1 fruit fly cellular context compared by ENCODE assay signal in the genomic region with DNA sequence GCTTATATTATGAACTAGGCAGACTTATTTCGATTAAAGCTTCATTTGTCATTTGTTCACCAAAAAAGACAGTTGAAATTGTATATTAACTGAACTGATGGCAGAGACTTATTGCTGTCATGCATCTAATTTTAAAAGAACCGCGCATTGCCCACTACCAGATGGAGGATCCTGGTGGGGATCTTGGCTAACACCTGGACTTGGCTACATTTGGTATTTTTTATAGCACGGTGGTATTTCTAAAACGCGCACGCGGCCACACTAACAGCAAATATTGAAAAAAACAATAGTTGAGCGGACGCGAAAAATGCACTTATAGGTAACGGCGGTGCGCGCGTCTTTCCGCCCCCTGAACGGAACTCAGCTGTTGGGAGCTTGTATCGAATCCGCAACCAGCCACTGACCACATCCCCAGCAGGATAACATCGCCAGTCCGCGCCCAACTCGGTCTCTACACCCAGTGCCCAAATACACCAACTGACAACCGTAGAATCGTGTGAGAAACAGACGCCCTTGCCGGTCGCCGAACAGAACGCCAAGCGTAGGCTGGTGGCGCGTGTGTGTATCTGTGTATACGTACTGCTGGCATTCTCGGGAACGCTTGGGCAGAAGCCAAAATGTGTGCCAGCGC.
TF ChIP-seq lines count a peak whose summit lies in the region.

No protein-coding gene starts in this region.

TF ChIP-seq in whole organism, embryonic, 481 proteins besides CTCF, POLR2A, EP300 and RAD21 (continued from another document and continues in another):
- TF ChIP-seq Abd-B (GFP tag; optimal IDR thresholded peaks at IDR 0.05; lab: Kevin White, UChicago) (no peak), az2 (GFP tag; optimal IDR thresholded peaks at IDR 0.05; lab: Kevin White, UChicago) (no peak), Usf (GFP tag; optimal IDR thresholded peaks at IDR 0.05; lab: Kevin White, UChicago) (no peak), NfI (GFP tag; optimal IDR thresholded peaks at IDR 0.05; lab: Kevin White, UChicago) (no peak), NC2β (GFP tag; optimal IDR thresholded peaks at IDR 0.05; lab: Kevin White, UChicago) (peak; percentile 4), GATAe (GFP tag; conservative IDR thresholded peaks at IDR 0.05; lab: Robert Waterston, UW) (no peak), vvl (GFP tag; IDR thresholded peaks at IDR 0.05; lab: Robert Waterston, UW) (peak; percentile 54), dati (GFP tag; IDR thresholded peaks at IDR 0.05; lab: Robert Waterston, UW) (no peak), Mrtf (GFP tag; IDR thresholded peaks at IDR 0.05; lab: Robert Waterston, UW) (no peak), Optix (GFP tag; IDR thresholded peaks at IDR 0.05; lab: Robert Waterston, UW) (no peak), btn (GFP tag; optimal IDR thresholded peaks at IDR 0.05; lab: Kevin White, UChicago) (no peak), Rx (GFP tag; IDR thresholded peaks at IDR 0.05; lab: Robert Waterston, UW) (no peak), otp (GFP tag; IDR thresholded peaks at IDR 0.05; lab: Robert Waterston, UW) (no peak), nmo (GFP tag; optimal IDR thresholded peaks at IDR 0.05; lab: Kevin White, UChicago) (peak; percentile 27), Camta (GFP tag; optimal IDR thresholded peaks at IDR 0.05; lab: Kevin White, UChicago) (no peak), gem (tag; optimal IDR thresholded peaks at IDR 0.05; lab: Kevin White, UChicago) (no peak), fru (optimal IDR thresholded peaks at IDR 0.05; lab: Kevin White, UChicago) (no peak), CG3407 (GFP tag; optimal IDR thresholded peaks at IDR 0.05; lab: Kevin White, UChicago) (no peak), jing (GFP tag; optimal IDR thresholded peaks at IDR 0.05; lab: Kevin White, UChicago) (no peak), Hr39 (optimal IDR thresholded peaks at IDR 0.05; lab: Kevin White, UChicago) (no peak), pzg (GFP tag; optimal IDR thresholded peaks at IDR 0.05; lab: Kevin White, UChicago) (peak; percentile 93), CG5245 (GFP tag; optimal IDR thresholded peaks at IDR 0.05; lab: Kevin White, UChicago) (no peak), Stat92E (GFP tag; optimal IDR thresholded peaks at IDR 0.05; lab: Kevin White, UChicago) (peak in 1 of 3 experiments; percentile 71), CG9437 (GFP tag; optimal IDR thresholded peaks at IDR 0.05; lab: Kevin White, UChicago) (no peak), CG12391 (tag; optimal IDR thresholded peaks at IDR 0.05; lab: Kevin White, UChicago) (peak; percentile 34), CG6765 (GFP tag; optimal IDR thresholded peaks at IDR 0.05; lab: Kevin White, UChicago) (no peak), Spps (tag; optimal IDR thresholded peaks at IDR 0.05; lab: Kevin White, UChicago) (no peak), Trl (optimal IDR thresholded peaks at IDR 0.05; lab: Kevin White, UChicago) (no peak), Trl (GFP tag; optimal IDR thresholded peaks at IDR 0.05; lab: Kevin White, UChicago) (no peak), CG2199 (GFP tag; IDR thresholded peaks at IDR 0.05; lab: Robert Waterston, UW) (peak; percentile 25; the same call in 1 of the 3 replicates), CG31365 (tag; optimal IDR thresholded peaks at IDR 0.05; lab: Kevin White, UChicago) (peak; percentile 8), sr (GFP tag; IDR thresholded peaks at IDR 0.05; lab: Robert Waterston, UW) (peak; percentile 60; the same call in 2 of the 3 replicates), CG14441 (GFP tag; IDR thresholded peaks at IDR 0.05; lab: Robert Waterston, UW) (no peak), gt (GFP tag; IDR thresholded peaks at IDR 0.05; lab: Robert Waterston, UW) (no peak), HmgZ (tag; optimal IDR thresholded peaks at IDR 0.05; lab: Kevin White, UChicago) (peak; percentile 68), CG1792 (GFP tag; optimal IDR thresholded peaks at IDR 0.05; lab: Kevin White, UChicago) (peak; percentile 28), trem (tag; optimal IDR thresholded peaks at IDR 0.05; lab: Kevin White, UChicago) (peak; percentile 76), Hr51 (GFP tag; optimal IDR thresholded peaks at IDR 0.05; lab: Kevin White, UChicago) (peak in 1 of 2 experiments; percentile 17), Xbp1 (GFP tag; optimal IDR thresholded peaks at IDR 0.05; lab: Kevin White, UChicago) (no peak), cad (GFP tag; optimal IDR thresholded peaks at IDR 0.05; lab: Kevin White, UChicago) (no peak), CG4707 (GFP tag; optimal IDR thresholded peaks at IDR 0.05; lab: Kevin White, UChicago) (no peak), CG6272 (GFP tag; IDR thresholded peaks at IDR 0.05; lab: Robert Waterston, UW) (no peak), dm (GFP tag; optimal IDR thresholded peaks at IDR 0.05; lab: Kevin White, UChicago) (peak; percentile 17), CHES-1-like (GFP tag; optimal IDR thresholded peaks at IDR 0.05; lab: Kevin White, UChicago) (peak; percentile 77), CG11696 (GFP tag; IDR thresholded peaks at IDR 0.05; lab: Robert Waterston, UW) (no peak), ERR (GFP tag; optimal IDR thresholded peaks at IDR 0.05; lab: Kevin White, UChicago) (no peak), croc (GFP tag; conservative IDR thresholded peaks at IDR 0.05; lab: Robert Waterston, UW) (no peak), CG33557 (GFP tag; optimal IDR thresholded peaks at IDR 0.05; lab: Kevin White, UChicago) (peak; percentile 39), CG7745 (tag; optimal IDR thresholded peaks at IDR 0.05; lab: Kevin White, UChicago) (no peak), pho (GFP tag; optimal IDR thresholded peaks at IDR 0.05; lab: Kevin White, UChicago) (peak; percentile 10), CG15514 (GFP tag; optimal IDR thresholded peaks at IDR 0.05; lab: Kevin White, UChicago) (peak; percentile 74), fd96Cb (tag; optimal IDR thresholded peaks at IDR 0.05; lab: Kevin White, UChicago) (no peak), Bdp1 (GFP tag; optimal IDR thresholded peaks at IDR 0.05; lab: Kevin White, UChicago) (no peak), Dek (tag; optimal IDR thresholded peaks at IDR 0.05; lab: Kevin White, UChicago) (peak; percentile 52), chm (GFP tag; IDR thresholded peaks at IDR 0.05; lab: Robert Waterston, UW) (peak; percentile 64; the same call in 1 of the 2 replicates), cato (GFP tag; optimal IDR thresholded peaks at IDR 0.05; lab: Kevin White, UChicago; ENCODE audit: borderline replicate concordance) (no peak), lmd (GFP tag; IDR thresholded peaks at IDR 0.05; lab: Robert Waterston, UW) (no peak), CG18764 (GFP tag; optimal IDR thresholded peaks at IDR 0.05; lab: Kevin White, UChicago) (no peak), aop (GFP tag; IDR thresholded peaks at IDR 0.05; lab: Robert Waterston, UW) (no peak), Nf-YB (GFP tag; optimal IDR thresholded peaks at IDR 0.05; lab: Kevin White, UChicago) (no peak), ewg (GFP tag; optimal IDR thresholded peaks at IDR 0.05; lab: Kevin White, UChicago) (peak; percentile 95), ttk (GFP tag; IDR thresholded peaks at IDR 0.05; lab: Robert Waterston, UW) (no peak), sima (GFP tag; optimal IDR thresholded peaks at IDR 0.05; lab: Kevin White, UChicago) (no peak), maf-S (GFP tag; optimal IDR thresholded peaks at IDR 0.05; lab: Kevin White, UChicago) (no peak), eve (GFP tag; optimal IDR thresholded peaks at IDR 0.05; lab: Kevin White, UChicago) (no peak), eyg (GFP tag; optimal IDR thresholded peaks at IDR 0.05; lab: Kevin White, UChicago) (no peak), exex (tag; optimal IDR thresholded peaks at IDR 0.05; lab: Kevin White, UChicago) (no peak), ro (GFP tag; IDR thresholded peaks at IDR 0.05; lab: Robert Waterston, UW) (no peak), CG30403 (GFP tag; optimal IDR thresholded peaks at IDR 0.05; lab: Kevin White, UChicago) (no peak), sisA (GFP tag; IDR thresholded peaks at IDR 0.05; lab: Robert Waterston, UW) (no peak), CG8290 (GFP tag; optimal IDR thresholded peaks at IDR 0.05; lab: Kevin White, UChicago) (peak; percentile 43), CG8290 (tag; optimal IDR thresholded peaks at IDR 0.05; lab: Kevin White, UChicago) (peak in 1 of 2 experiments; percentile 50), CG8089 (GFP tag; optimal IDR thresholded peaks at IDR 0.05; lab: Kevin White, UChicago) (no peak), Drgx (GFP tag; IDR thresholded peaks at IDR 0.05; lab: Robert Waterston, UW) (no peak), Ets97D (GFP tag; optimal IDR thresholded peaks at IDR 0.05; lab: Kevin White, UChicago) (peak; percentile 71), Hr78 (GFP tag; optimal IDR thresholded peaks at IDR 0.05; lab: Kevin White, UChicago) (peak in 1 of 2 experiments; percentile 98), Atf-2 (GFP tag; optimal IDR thresholded peaks at IDR 0.05; lab: Kevin White, UChicago) (no peak), sens (GFP tag; lab: Kevin White, UChicago) (peak; percentile 44), PHDP (tag; optimal IDR thresholded peaks at IDR 0.05; lab: Kevin White, UChicago) (no peak), yki (optimal IDR thresholded peaks at IDR 0.05; lab: Kevin White, UChicago) (no peak), Sox102F (GFP tag; optimal IDR thresholded peaks at IDR 0.05; lab: Kevin White, UChicago) (no peak), CG7786 (GFP tag; optimal IDR thresholded peaks at IDR 0.05; lab: Kevin White, UChicago) (peak; percentile 18), Side (GFP tag; optimal IDR thresholded peaks at IDR 0.05; lab: Kevin White, UChicago) (peak; percentile 3), Opbp (GFP tag; IDR thresholded peaks at IDR 0.05; lab: Robert Waterston, UW; ENCODE audit: partially characterized antibody) (peak; percentile 61; the same call in 2 of the 3 replicates), salm (tag; optimal IDR thresholded peaks at IDR 0.05; lab: Kevin White, UChicago) (no peak), CG2129 (GFP tag; IDR thresholded peaks at IDR 0.05; lab: Robert Waterston, UW; ENCODE audit: partially characterized antibody) (no peak), tll (GFP tag; optimal IDR thresholded peaks at IDR 0.05; lab: Kevin White, UChicago) (peak in 1 of 2 experiments; percentile 49), MBD-R2 (GFP tag; IDR thresholded peaks at IDR 0.05; lab: Robert Waterston, UW) (peak; percentile 70), CG18476 (GFP tag; optimal IDR thresholded peaks at IDR 0.05; lab: Kevin White, UChicago) (no peak), CG15073 (GFP tag; optimal IDR thresholded peaks at IDR 0.05; lab: Kevin White, UChicago) (no peak), CG11695 (GFP tag; IDR thresholded peaks at IDR 0.05; lab: Robert Waterston, UW) (no peak; the same call in 2 of the 3 replicates), Lim3 (GFP tag; IDR thresholded peaks at IDR 0.05; lab: Robert Waterston, UW) (no peak), Gsc (GFP tag; IDR thresholded peaks at IDR 0.05; lab: Robert Waterston, UW) (no peak), ranshi (GFP tag; IDR thresholded peaks at IDR 0.05; lab: Robert Waterston, UW) (no peak), Awh (GFP tag; IDR thresholded peaks at IDR 0.05; lab: Robert Waterston, UW) (0 out of 2 replicates have a peak, but pooled peaks have one; percentile 30), schlank (tag; optimal IDR thresholded peaks at IDR 0.05; lab: Kevin White, UChicago) (no peak), wor (GFP tag; IDR thresholded peaks at IDR 0.05; lab: Robert Waterston, UW) (no peak), CG17829 (tag; optimal IDR thresholded peaks at IDR 0.05; lab: Kevin White, UChicago) (peak; percentile 9), tgo (GFP tag; IDR thresholded peaks at IDR 0.05; lab: Robert Waterston, UW) (no peak), Oaz (GFP tag; IDR thresholded peaks at IDR 0.05; lab: Robert Waterston, UW) (no peak), CG18599 (GFP tag; optimal IDR thresholded peaks at IDR 0.05; lab: Kevin White, UChicago) (peak; percentile 16), CG10959 (GFP tag; IDR thresholded peaks at IDR 0.05; lab: Robert Waterston, UW) (no peak), Lpt (GFP tag; optimal IDR thresholded peaks at IDR 0.05; lab: Kevin White, UChicago) (no peak), disco-r (GFP tag; optimal IDR thresholded peaks at IDR 0.05; lab: Kevin White, UChicago) (no peak), CG15269 (tag; optimal IDR thresholded peaks at IDR 0.05; lab: Kevin White, UChicago) (no peak), pfk (GFP tag; optimal IDR thresholded peaks at IDR 0.05; lab: Kevin White, UChicago) (no peak), CG18011 (GFP tag; optimal IDR thresholded peaks at IDR 0.05; lab: Kevin White, UChicago) (no peak), CG6254 (GFP tag; optimal IDR thresholded peaks at IDR 0.05; lab: Kevin White, UChicago) (peak; percentile 28), jigr1 (GFP tag; IDR thresholded peaks at IDR 0.05; lab: Robert Waterston, UW) (no peak), lilli (GFP tag; optimal IDR thresholded peaks at IDR 0.05; lab: Kevin White, UChicago) (no peak), CG14014 (GFP tag; IDR thresholded peaks at IDR 0.05; lab: Robert Waterston, UW) (peak; percentile 31; the same call in 1 of the 2 replicates), CrebB (tag; optimal IDR thresholded peaks at IDR 0.05; lab: Kevin White, UChicago) (peak; percentile 23), tna (GFP tag; IDR thresholded peaks at IDR 0.05; lab: Robert Waterston, UW; ENCODE audit: partially characterized antibody) (no peak), CG12769 (tag; optimal IDR thresholded peaks at IDR 0.05; lab: Kevin White, UChicago) (peak; percentile 86), CG4854 (GFP tag; optimal IDR thresholded peaks at IDR 0.05; lab: Kevin White, UChicago) (peak; percentile 80), row (GFP tag; IDR thresholded peaks at IDR 0.05; lab: Robert Waterston, UW) (peak; percentile 10; the same call in 1 of the 3 replicates), bcd (GFP tag; optimal IDR thresholded peaks at IDR 0.05; lab: Kevin White, UChicago) (no peak), inv (GFP tag; IDR thresholded peaks at IDR 0.05; lab: Robert Waterston, UW; ENCODE audit: partially characterized antibody) (no peak), CG6854 (GFP tag; optimal IDR thresholded peaks at IDR 0.05; lab: Kevin White, UChicago) (no peak), ci (GFP tag; IDR thresholded peaks at IDR 0.05; lab: Robert Waterston, UW) (peak; percentile 51; the same call in 1 of the 3 replicates), kah (GFP tag; optimal IDR thresholded peaks at IDR 0.05; lab: Kevin White, UChicago) (no peak), CG10979 (tag; optimal IDR thresholded peaks at IDR 0.05; lab: Kevin White, UChicago) (no peak), CG17385 (GFP tag; optimal IDR thresholded peaks at IDR 0.05; lab: Kevin White, UChicago) (no peak), Dip3 (GFP tag; optimal IDR thresholded peaks at IDR 0.05; lab: Kevin White, UChicago) (peak; percentile 28), kay (GFP tag; optimal IDR thresholded peaks at IDR 0.05; lab: Kevin White, UChicago) (no peak), Meics (GFP tag; optimal IDR thresholded peaks at IDR 0.05; lab: Kevin White, UChicago) (no peak), D19A (tag; optimal IDR thresholded peaks at IDR 0.05; lab: Kevin White, UChicago) (peak; percentile 23), CG17612 (GFP tag; IDR thresholded peaks at IDR 0.05; lab: Robert Waterston, UW) (no peak)
